Fruit fly (Drosophila melanogaster) whole organism, embryonic: Measurements from ENCODE around the gene CG1943.

Experiments used
- CG10543 ChIP-seq: fragments of 200-800 bp; sonication (Bioruptor generic); optimal IDR thresholded peaks from 3 replicates; lab custom pipeline; 2017; ENCODE audit warnings: missing biosample characterization, mild to moderate bottlenecking, missing genetic modification characterization, moderate library complexity
- CG11093 ChIP-seq: fragments of 200-800 bp; sonication (Bioruptor generic); IDR thresholded peaks from 3 replicates; pipeline ENCODE4 v1.3.6; 2022; ENCODE audit warnings: missing biosample characterization, missing genetic modification characterization
- CG11398 ChIP-seq: fragments of 200-800 bp; sonication (Bioruptor generic); optimal IDR thresholded peaks from 2 replicates; lab custom pipeline; 2016; ENCODE audit warnings: missing biosample characterization, missing genetic modification characterization
- CG12299 ChIP-seq: fragments of 200-800 bp; sonication (Bioruptor generic); optimal IDR thresholded peaks from 2 replicates; lab custom pipeline; 2018; ENCODE audit warnings: missing biosample characterization, mild to moderate bottlenecking, missing genetic modification characterization
- CG12659 ChIP-seq: fragments of 200-800 bp; sonication (Bioruptor generic); optimal IDR thresholded peaks from 3 replicates; lab custom pipeline; 2017; ENCODE audit warnings: mild to moderate bottlenecking, missing biosample characterization, missing genetic modification reagents, missing genetic modification characterization
- CG14860 ChIP-seq: fragments of 200-800 bp; sonication (Bioruptor generic); IDR thresholded peaks from 3 replicates; pipeline ENCODE4 v1.3.6; 2022; ENCODE audit warnings: missing biosample characterization, missing genetic modification characterization; ENCODE audit not compliant: partially characterized antibody
- CG15269 ChIP-seq: fragments of 200-800 bp; sonication (Bioruptor generic); optimal IDR thresholded peaks from 2 replicates; lab custom pipeline; 2018; ENCODE audit warnings: missing biosample characterization, mild to moderate bottlenecking, missing genetic modification characterization, moderate library complexity
- CG15479 ChIP-seq: fragments of 200-800 bp; sonication (Bioruptor generic); optimal IDR thresholded peaks from 3 replicates; lab custom pipeline; 2019; ENCODE audit warnings: missing biosample characterization, mild to moderate bottlenecking, missing genetic modification characterization, moderate library complexity
- CG15514 ChIP-seq: fragments of 200-800 bp; sonication (Bioruptor generic); optimal IDR thresholded peaks from 3 replicates; lab custom pipeline; 2017; ENCODE audit warnings: missing biosample characterization, missing genetic modification characterization, mild to moderate bottlenecking, moderate library complexity, missing genetic modification reagents
- CG18619 ChIP-seq: fragments of 200-800 bp; sonication (Bioruptor generic); optimal IDR thresholded peaks from 3 replicates; lab custom pipeline; 2017; ENCODE audit warnings: missing biosample characterization, mild to moderate bottlenecking, missing genetic modification characterization
- CG2202 ChIP-seq: fragments of 200-800 bp; sonication (Bioruptor generic); optimal IDR thresholded peaks from 2 replicates; lab custom pipeline; 2018; ENCODE audit warnings: missing biosample characterization, mild to moderate bottlenecking, missing genetic modification characterization
- CG4854 ChIP-seq: fragments of 200-800 bp; sonication (Bioruptor generic); optimal IDR thresholded peaks from 2 replicates; lab custom pipeline; 2016; ENCODE audit warnings: missing biosample characterization, missing genetic modification characterization, inconsistent platforms
- CG6175 ChIP-seq: fragments of 200-800 bp; sonication (Bioruptor generic); IDR thresholded peaks from 3 replicates; pipeline ENCODE4 v1.3.6; 2022; ENCODE audit warnings: missing biosample characterization, missing genetic modification characterization
- CG7839 ChIP-seq: fragments of 200-800 bp; sonication (Bioruptor generic); optimal IDR thresholded peaks from 3 replicates; lab custom pipeline; 2018; ENCODE audit warnings: missing biosample characterization, mild to moderate bottlenecking, missing genetic modification characterization, moderate library complexity
- CHES-1-like ChIP-seq: fragments of 200-800 bp; sonication (Bioruptor generic); optimal IDR thresholded peaks from 2 replicates; lab custom pipeline; 2016; ENCODE audit warnings: missing biosample characterization, missing genetic modification characterization
- Camta ChIP-seq: fragments of 200-800 bp; sonication (Bioruptor generic); optimal IDR thresholded peaks from 2 replicates; lab custom pipeline; 2016; ENCODE audit warnings: missing biosample characterization, missing genetic modification characterization
- Dip3 ChIP-seq: fragments of 200-800 bp; sonication (Bioruptor generic); optimal IDR thresholded peaks from 3 replicates; lab custom pipeline; 2016; ENCODE audit warnings: missing biosample characterization, missing genetic modification characterization
- Dll ChIP-seq: fragments of 200-800 bp; sonication (Bioruptor generic); IDR thresholded peaks from 4 replicates; pipeline ENCODE4 v1.3.6; 2022; ENCODE audit warnings: missing biosample characterization, missing genetic modification characterization; ENCODE audit not compliant: partially characterized antibody
- Hand ChIP-seq: fragments of 200-800 bp; sonication (Bioruptor generic); optimal IDR thresholded peaks from 2 replicates; lab custom pipeline; 2017; ENCODE audit warnings: mild to moderate bottlenecking, missing biosample characterization, missing genetic modification reagents, missing genetic modification characterization
- MESR4 ChIP-seq: fragments of 200-800 bp; sonication (Bioruptor generic); optimal IDR thresholded peaks from 2 replicates; lab custom pipeline; 2018; ENCODE audit warnings: missing biosample characterization, mild to moderate bottlenecking, missing genetic modification characterization, moderate library complexity
- NC2α ChIP-seq: fragments of 200-800 bp; sonication (Bioruptor generic); optimal IDR thresholded peaks from 2 replicates; lab custom pipeline; 2016; ENCODE audit warnings: missing biosample characterization, missing genetic modification characterization
- Nf-YB ChIP-seq: fragments of 200-800 bp; sonication (Bioruptor generic); optimal IDR thresholded peaks from 3 replicates; lab custom pipeline; 2019; ENCODE audit warnings: missing biosample characterization, mild to moderate bottlenecking, missing genetic modification characterization, moderate library complexity
- Oaz ChIP-seq: fragments of 200-800 bp; sonication (Bioruptor generic); IDR thresholded peaks from 2 replicates; pipeline ENCODE4 v1.3.6; 2022; ENCODE audit warnings: missing biosample characterization, missing genetic modification characterization
- Pdp1 ChIP-seq, 2 experiments: fragments of 200-800 bp; sonication (Bioruptor generic); optimal IDR thresholded peaks; 3 replicates each; lab custom pipeline; 2016; ENCODE audit warnings: missing biosample characterization in 2 of 2, missing genetic modification characterization in 2 of 2, mild to moderate bottlenecking in 1 of 2, moderate library complexity in 1 of 2
- Side ChIP-seq: fragments of 200-800 bp; sonication (Bioruptor generic); optimal IDR thresholded peaks from 2 replicates; lab custom pipeline; 2016; ENCODE audit warnings: missing biosample characterization, missing genetic modification characterization
- Sry-δ ChIP-seq: fragments of 200-800 bp; sonication (Bioruptor generic); optimal IDR thresholded peaks from 2 replicates; lab custom pipeline; 2016; ENCODE audit warnings: missing biosample characterization, missing genetic modification characterization
- btn ChIP-seq: fragments of 200-800 bp; sonication (Bioruptor generic); optimal IDR thresholded peaks from 2 replicates; lab custom pipeline; 2016; ENCODE audit warnings: missing biosample characterization, missing genetic modification characterization
- cg ChIP-seq: fragments of 200-800 bp; sonication (Bioruptor generic); optimal IDR thresholded peaks from 3 replicates; lab custom pipeline; 2019; ENCODE audit warnings: missing biosample characterization, mild to moderate bottlenecking, missing genetic modification characterization, moderate library complexity
- croc ChIP-seq: fragments of 200-800 bp; sonication (Bioruptor generic); conservative IDR thresholded peaks from 3 replicates; pipeline ENCODE4 v1.3.6; 2022; ENCODE audit warnings: missing biosample characterization, missing genetic modification characterization
- crp ChIP-seq, 2 experiments: fragments of 200-800 bp; sonication (Bioruptor generic); optimal IDR thresholded peaks; 2 replicates in 1 of 2; 3 replicates in 1 of 2; lab custom pipeline; 2017; ENCODE audit warnings: missing biosample characterization in 2 of 2, missing genetic modification characterization in 2 of 2, mild to moderate bottlenecking in 1 of 2, moderate library complexity in 1 of 2
- da ChIP-seq: fragments of 200-800 bp; sonication (Bioruptor generic); optimal IDR thresholded peaks from 2 replicates; lab custom pipeline; 2016; ENCODE audit warnings: missing biosample characterization, missing genetic modification characterization
- dimm ChIP-seq: fragments of 200-800 bp; sonication (Bioruptor generic); IDR thresholded peaks from 2 replicates; pipeline ENCODE4 v1.3.6; 2022; ENCODE audit warnings: missing biosample characterization, missing genetic modification characterization
- en ChIP-seq: fragments of 200-800 bp; sonication (Bioruptor generic); optimal IDR thresholded peaks from 2 replicates; lab custom pipeline; 2016; ENCODE audit warnings: missing biosample characterization, missing genetic modification characterization
- fd102C ChIP-seq: fragments of 200-800 bp; sonication (Bioruptor generic); optimal IDR thresholded peaks from 2 replicates; lab custom pipeline; 2018; ENCODE audit warnings: missing biosample characterization, mild to moderate bottlenecking, missing genetic modification characterization, moderate library complexity
- gce ChIP-seq: fragments of 200-800 bp; sonication (Bioruptor generic); IDR thresholded peaks from 3 replicates; pipeline ENCODE4 v1.3.6; 2022; ENCODE audit warnings: missing biosample characterization, missing genetic modification characterization
- gcm ChIP-seq: fragments of 200-800 bp; sonication (Bioruptor generic); optimal IDR thresholded peaks from 2 replicates; lab custom pipeline; 2019; ENCODE audit warnings: missing biosample characterization, mild to moderate bottlenecking, missing genetic modification characterization, moderate library complexity
- maf-S ChIP-seq: fragments of 200-800 bp; sonication (Bioruptor generic); optimal IDR thresholded peaks from 2 replicates; lab custom pipeline; 2016; ENCODE audit warnings: missing biosample characterization, missing genetic modification characterization
- phol ChIP-seq: fragments of 200-800 bp; sonication (Bioruptor generic); optimal IDR thresholded peaks from 3 replicates; lab custom pipeline; 2018; ENCODE audit warnings: missing biosample characterization, mild to moderate bottlenecking, missing genetic modification characterization, moderate library complexity
- pzg ChIP-seq: fragments of 200-800 bp; sonication (Bioruptor generic); optimal IDR thresholded peaks from 3 replicates; lab custom pipeline; 2018; ENCODE audit warnings: missing biosample characterization, mild to moderate bottlenecking, missing genetic modification characterization, moderate library complexity
- schlank ChIP-seq: fragments of 200-800 bp; sonication (Bioruptor generic); optimal IDR thresholded peaks from 2 replicates; lab custom pipeline; 2018; ENCODE audit warnings: missing biosample characterization, mild to moderate bottlenecking, missing genetic modification characterization
- scrt ChIP-seq: fragments of 200-800 bp; sonication (Bioruptor generic); optimal IDR thresholded peaks from 2 replicates; lab custom pipeline; 2018; ENCODE audit warnings: missing biosample characterization, mild to moderate bottlenecking, missing genetic modification characterization, moderate library complexity
- sens ChIP-seq: fragments of 200-800 bp; sonication (Bioruptor generic); peaks from one replicate; lab custom pipeline; 2016; ENCODE audit warnings: missing biosample characterization, missing genetic modification characterization
- seq ChIP-seq: fragments of 200-800 bp; sonication (Bioruptor generic); IDR thresholded peaks from 2 replicates; pipeline ENCODE4 v1.3.6; 2022; ENCODE audit warnings: missing biosample characterization, missing genetic modification characterization
- sima ChIP-seq: fragments of 200-800 bp; sonication (Bioruptor generic); optimal IDR thresholded peaks from 2 replicates; lab custom pipeline; 2016; ENCODE audit warnings: missing biosample characterization, missing genetic modification characterization
- sisA ChIP-seq: fragments of 200-800 bp; sonication (Bioruptor generic); IDR thresholded peaks from 2 replicates; pipeline ENCODE4 v1.3.6; 2022; ENCODE audit warnings: missing biosample characterization, missing genetic modification characterization
- sna ChIP-seq: fragments of 200-800 bp; sonication (Bioruptor generic); IDR thresholded peaks from 2 replicates; pipeline ENCODE4 v1.3.6; 2022; ENCODE audit warnings: missing biosample characterization, missing genetic modification characterization; ENCODE audit not compliant: partially characterized antibody
- sqz ChIP-seq: fragments of 200-800 bp; sonication (Bioruptor generic); optimal IDR thresholded peaks from 3 replicates; lab custom pipeline; 2018; ENCODE audit warnings: missing biosample characterization, mild to moderate bottlenecking, missing genetic modification characterization
- tin ChIP-seq: fragments of 200-800 bp; sonication (Bioruptor generic); optimal IDR thresholded peaks from 3 replicates; lab custom pipeline; 2016; ENCODE audit warnings: missing biosample characterization, missing genetic modification characterization
- wdn ChIP-seq: fragments of 200-800 bp; sonication (Bioruptor generic); IDR thresholded peaks from 2 replicates; pipeline ENCODE4 v1.3.6; 2022; ENCODE audit warnings: missing biosample characterization, missing genetic modification characterization

CG1943 gene

DNA sequence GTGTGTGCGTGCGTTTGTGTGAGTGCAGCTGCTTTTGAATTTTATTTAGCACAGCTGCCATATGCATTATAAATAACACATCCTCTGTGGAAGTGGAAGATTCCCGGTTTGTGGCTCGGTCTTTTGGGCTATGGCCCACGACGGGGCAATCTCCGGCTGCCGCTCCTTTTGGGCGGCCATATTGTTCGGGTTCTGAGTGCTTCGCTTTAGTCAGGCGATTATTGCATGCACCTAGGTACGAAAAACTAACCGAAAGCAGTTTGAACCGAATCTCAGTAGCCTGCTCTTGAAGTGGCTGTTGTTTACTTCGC lies 411 bp downstream of the CG1943 start:
- no peak for TF ChIP-seq CHES-1-like (GFP tag; lab: Kevin White, UChicago)
- no peak for TF ChIP-seq gce (GFP tag; lab: Robert Waterston, UW)
- TF ChIP-seq phol, result peak; percentile 50
- peak; percentile 52 for TF ChIP-seq sens
- peak; percentile 57 for TF ChIP-seq cg (GFP tag; lab: Kevin White, UChicago)
- TF ChIP-seq Hand (GFP tag; lab: Kevin White, UChicago), result peak; percentile 28
- peak; percentile 2 for TF ChIP-seq MESR4 (GFP tag; lab: Kevin White, UChicago)
- TF ChIP-seq da (GFP tag; lab: Kevin White, UChicago), result peak; percentile 14
- peak; percentile 37 for TF ChIP-seq CG12299 (tag; lab: Kevin White, UChicago)

DNA sequence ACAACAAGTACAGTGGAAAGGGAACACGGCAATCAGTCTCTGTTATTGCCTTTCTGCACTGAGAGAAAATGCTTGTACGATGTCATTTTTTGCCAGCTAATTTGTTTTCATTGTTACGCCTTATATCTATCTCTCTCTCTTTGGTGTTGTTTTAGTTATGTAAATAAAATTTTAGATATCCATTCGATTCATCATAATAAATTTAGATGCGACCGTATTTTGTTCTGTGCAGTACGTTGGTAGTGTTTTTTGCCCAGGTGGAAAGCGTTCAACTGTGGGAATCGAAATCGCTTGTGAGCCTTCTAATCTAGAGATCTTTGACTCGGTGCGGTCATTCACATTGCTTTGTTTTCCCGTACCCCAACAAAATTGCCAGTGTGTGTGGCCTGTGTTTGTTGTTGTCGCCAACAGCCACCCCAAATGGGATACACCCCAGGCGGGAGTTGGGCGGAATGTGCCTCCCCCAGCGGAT lies 1.1 kb downstream of the CG1943 start:
- TF ChIP-seq CG11093 (GFP tag; lab: Robert Waterston, UW) (peak; percentile 84), CG4854 (GFP tag; lab: Kevin White, UChicago) (peak; percentile 80), CG6175 (no peak), CG11398 (GFP tag; lab: Kevin White, UChicago) (peak; percentile 83), Dip3 (GFP tag; lab: Kevin White, UChicago) (peak; percentile 86), CG14860 (no peak), CG18619 (GFP tag; lab: Kevin White, UChicago) (peak; percentile 87), CHES-1-like (GFP tag; lab: Kevin White, UChicago) (peak; percentile 89), sna (GFP tag; lab: Robert Waterston, UW) (no peak), sima (peak; percentile 3), crp (GFP tag; optimal IDR thresholded peaks at IDR 0.05; lab: Kevin White, UChicago) (peak in 1 of 2 experiments; percentile 45), CG2202 (tag; lab: Kevin White, UChicago) (peak; percentile 67), Oaz (GFP tag; lab: Robert Waterston, UW) (no peak), scrt (GFP tag; lab: Kevin White, UChicago) (peak; percentile 83), CG15514 (GFP tag; lab: Kevin White, UChicago) (peak; percentile 81), CG7839 (tag; lab: Kevin White, UChicago) (peak; percentile 93), schlank (tag; lab: Kevin White, UChicago) (peak; percentile 64), btn (peak; percentile 76), Side (GFP tag; lab: Kevin White, UChicago) (peak; percentile 79), CG10543 (peak; percentile 80), pzg (GFP tag; lab: Kevin White, UChicago) (peak; percentile 7), gcm (GFP tag; lab: Kevin White, UChicago) (peak; percentile 81), en (peak; percentile 85), Camta (GFP tag; lab: Kevin White, UChicago) (peak; percentile 92), sqz (no peak), seq (GFP tag; lab: Robert Waterston, UW) (no peak), maf-S (GFP tag; lab: Kevin White, UChicago) (peak; percentile 83), Dll (GFP tag; lab: Robert Waterston, UW) (no peak), wdn (no peak), tin (GFP tag; lab: Kevin White, UChicago) (peak; percentile 91), CG15479 (GFP tag; lab: Kevin White, UChicago) (no peak), dimm (GFP tag; lab: Robert Waterston, UW) (no peak), Nf-YB (GFP tag; lab: Kevin White, UChicago) (peak; percentile 61), Sry-δ (GFP tag; lab: Kevin White, UChicago) (peak; percentile 56), cg (GFP tag; lab: Kevin White, UChicago) (no peak), fd102C (GFP tag; lab: Kevin White, UChicago) (peak; percentile 38), NC2α (GFP tag; lab: Kevin White, UChicago) (peak; percentile 68), croc (peak; percentile 77), sisA (no peak), Pdp1 (GFP tag; optimal IDR thresholded peaks at IDR 0.05; lab: Kevin White, UChicago) (peak; percentile 82 to 91), CG12659 (GFP tag; lab: Kevin White, UChicago) (peak; percentile 84), CG15269 (peak; percentile 89)
